Worm (Caenorhabditis elegans) whole organism, young adult: ENCODE results near the gene str-141.

ENCODE experiments used
- F22D6.2 ChIP-seq: sonication (generic microtip); optimal IDR thresholded peaks from 2 replicates; lab custom pipeline; 2016; ENCODE audit warnings: mild to moderate bottlenecking, missing genetic modification characterization, missing compliant biosample characterization
- F49E8.2 ChIP-seq: sonication (generic microtip); optimal IDR thresholded peaks from 3 replicates; lab custom pipeline; 2017; ENCODE audit warnings: missing genetic modification characterization, mild to moderate bottlenecking, missing compliant biosample characterization, antibody characterized with exemption, moderate library complexity; ENCODE audit not compliant: insufficient read depth
- T26A5.8 ChIP-seq: sonication (generic microtip); optimal IDR thresholded peaks from 2 replicates; lab custom pipeline; 2016; ENCODE audit warnings: missing genetic modification characterization, missing compliant biosample characterization
- Y53G8AR.9 ChIP-seq: fragments of 200-800 bp; sonication (Bioruptor generic); conservative IDR thresholded peaks from 2 replicates; pipeline ENCODE4 v1.3.6; 2022; ENCODE audit warnings: missing genetic modification reagents, missing genetic modification characterization, missing compliant biosample characterization
- ceh-40 ChIP-seq: fragments of 200-800 bp; sonication (Bioruptor generic); IDR thresholded peaks from 2 replicates; pipeline ENCODE4 v1.3.6; 2022; ENCODE audit warnings: missing genetic modification characterization, missing compliant biosample characterization
- dpl-1 ChIP-seq: fragments of 150-350 bp; optimal IDR thresholded peaks from 2 replicates; lab custom pipeline; 2014; ENCODE audit warnings: missing biosample characterization, missing genetic modification reagents, missing genetic modification characterization
- mxl-1 ChIP-seq: sonication (generic microtip); optimal IDR thresholded peaks from 2 replicates; lab custom pipeline; 2016; ENCODE audit warnings: missing genetic modification characterization, missing compliant biosample characterization
- sptf-2 ChIP-seq: fragments of 200-800 bp; sonication (Bioruptor generic); optimal IDR thresholded peaks from 2 replicates; lab custom pipeline; 2018; ENCODE audit warnings: mild to moderate bottlenecking, missing genetic modification characterization, missing compliant biosample characterization
- unc-130 ChIP-seq: sonication (generic microtip); optimal IDR thresholded peaks from 2 replicates; lab custom pipeline; 2016; ENCODE audit warnings: missing genetic modification reagents, missing genetic modification characterization, missing compliant biosample characterization
- ztf-22 ChIP-seq: fragments of 200-800 bp; sonication (Bioruptor generic); optimal IDR thresholded peaks from 2 replicates; lab custom pipeline; 2018; ENCODE audit warnings: mild to moderate bottlenecking, missing genetic modification characterization, moderate library complexity, missing compliant biosample characterization
- ztf-26 ChIP-seq: sonication (generic microtip); optimal IDR thresholded peaks from 2 replicates; lab custom pipeline; 2017; ENCODE audit warnings: missing genetic modification characterization, missing compliant biosample characterization

DNA sequence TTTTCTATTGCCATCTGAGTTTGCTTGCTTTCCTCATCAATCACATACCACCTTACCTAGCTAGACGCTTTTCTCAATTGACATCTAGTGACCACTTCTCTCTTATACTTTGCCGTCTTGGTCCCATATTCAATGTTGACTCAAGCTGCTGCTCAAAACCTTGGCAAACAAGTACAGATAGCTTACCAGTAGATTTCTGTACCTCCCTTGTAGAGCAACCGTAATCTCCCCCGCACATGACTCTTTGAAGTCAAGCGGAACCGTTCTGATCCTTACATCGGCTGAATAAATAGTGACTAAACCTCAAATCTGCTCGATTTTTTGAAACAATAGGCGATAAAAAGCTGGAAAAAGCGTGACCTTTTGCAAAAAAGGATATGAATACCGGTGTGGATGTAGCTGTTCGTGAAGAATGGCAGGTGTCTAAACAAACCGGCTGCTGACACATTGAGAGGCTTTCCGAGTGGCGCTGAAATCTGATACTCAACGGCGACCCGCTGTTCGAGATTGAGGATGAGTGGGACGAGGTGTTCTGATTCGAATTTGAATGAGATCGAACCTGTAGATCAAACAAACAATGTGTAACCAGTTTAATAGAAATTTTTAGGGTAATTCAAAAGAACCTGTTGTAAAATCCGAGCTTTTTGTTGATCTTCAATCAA lies 12.3 kb upstream of the str-141 start:
- TF ChIP-seq ztf-22 (GFP tag; lab: Kevin White, UChicago) (no peak), mxl-1 (tag; lab: Kevin White, UChicago) (no peak), dpl-1 (GFP tag; lab: Kevin White, UChicago) (no peak), F22D6.2 (tag; lab: Kevin White, UChicago) (no peak), ceh-40 (GFP tag; lab: Robert Waterston, UW) (no peak), Y53G8AR.9 (no peak), F49E8.2 (tag; lab: Kevin White, UChicago) (no peak), unc-130 (GFP tag; lab: Kevin White, UChicago) (no peak), T26A5.8 (tag; lab: Kevin White, UChicago) (no peak), ztf-26 (no peak), sptf-2 (GFP tag; lab: Kevin White, UChicago) (no peak)
